Fruit fly (Drosophila melanogaster) whole organism, prepupa: ENCODE results near the gene rasp.

Experiments
- Blimp-1 ChIP-seq: fragments of 200-800 bp; sonication (Bioruptor generic); optimal IDR thresholded peaks from 3 replicates; lab custom pipeline; 2017; ENCODE audit warnings: missing biosample characterization, missing genetic modification characterization, mild to moderate bottlenecking, moderate library complexity, missing genetic modification reagents
- CG10631 ChIP-seq: fragments of 200-800 bp; sonication (Bioruptor generic); optimal IDR thresholded peaks from 2 replicates; lab custom pipeline; 2016; ENCODE audit warnings: missing biosample characterization, missing genetic modification characterization
- CG10669 ChIP-seq: fragments of 200-800 bp; sonication (Bioruptor generic); optimal IDR thresholded peaks from 3 replicates; lab custom pipeline; 2018; ENCODE audit warnings: missing biosample characterization, mild to moderate bottlenecking, missing genetic modification characterization, moderate library complexity
- CG11762 ChIP-seq: fragments of 200-800 bp; sonication (Bioruptor generic); optimal IDR thresholded peaks from 3 replicates; lab custom pipeline; 2016; ENCODE audit warnings: missing biosample characterization, missing genetic modification characterization; ENCODE audit not compliant: insufficient read depth
- CG15336 ChIP-seq: fragments of 200-800 bp; sonication (Bioruptor generic); IDR thresholded peaks from 2 replicates; pipeline ENCODE4 v1.3.6; 2022; ENCODE audit warnings: missing biosample characterization, missing genetic modification characterization
- CG1621 ChIP-seq: fragments of 200-800 bp; sonication (Bioruptor generic); optimal IDR thresholded peaks from 3 replicates; lab custom pipeline; 2018; ENCODE audit warnings: missing biosample characterization, mild to moderate bottlenecking, missing genetic modification characterization
- CG3032 ChIP-seq: fragments of 200-800 bp; optimal IDR thresholded peaks from 2 replicates; lab custom pipeline; 2019; ENCODE audit warnings: missing biosample characterization, mild to moderate bottlenecking, missing genetic modification characterization, moderate library complexity
- CG31627 ChIP-seq: fragments of 200-800 bp; sonication (Bioruptor generic); optimal IDR thresholded peaks from 3 replicates; lab custom pipeline; 2016; ENCODE audit warnings: missing biosample characterization, missing genetic modification characterization
- CG34406 ChIP-seq: fragments of 200-800 bp; sonication (Bioruptor generic); optimal IDR thresholded peaks from 3 replicates; lab custom pipeline; 2016; ENCODE audit warnings: missing biosample characterization, missing genetic modification characterization
- CG4318 ChIP-seq: fragments of 200-800 bp; sonication (Bioruptor generic); optimal IDR thresholded peaks from 3 replicates; lab custom pipeline; 2017; ENCODE audit warnings: missing biosample characterization, mild to moderate bottlenecking, missing genetic modification characterization
- CG6163 ChIP-seq: fragments of 200-800 bp; sonication (Bioruptor generic); IDR thresholded peaks from 3 replicates; pipeline ENCODE4 v1.3.6; 2022; ENCODE audit warnings: missing biosample characterization, missing genetic modification characterization
- CG8632 ChIP-seq: fragments of 200-800 bp; sonication (Bioruptor generic); optimal IDR thresholded peaks from 3 replicates; lab custom pipeline; 2016; ENCODE audit warnings: missing biosample characterization, missing genetic modification characterization
- CG9139 ChIP-seq: fragments of 200-800 bp; sonication (Bioruptor generic); optimal IDR thresholded peaks from 3 replicates; lab custom pipeline; 2017; ENCODE audit warnings: missing biosample characterization, mild to moderate bottlenecking, missing genetic modification characterization
- Eip75B ChIP-seq: fragments of 200-800 bp; sonication (Bioruptor generic); optimal IDR thresholded peaks from 3 replicates; lab custom pipeline; 2016; ENCODE audit warnings: missing biosample characterization, missing genetic modification characterization
- Eip78C ChIP-seq: fragments of 200-800 bp; sonication (Bioruptor generic); peaks from one replicate; lab custom pipeline; 2016; ENCODE audit warnings: missing biosample characterization, missing genetic modification characterization
- Eip93F ChIP-seq: fragments of 200-800 bp; sonication (Bioruptor generic); optimal IDR thresholded peaks from 2 replicates; lab custom pipeline; 2016; ENCODE audit warnings: missing biosample characterization, mild to moderate bottlenecking, missing genetic modification characterization
- Ets96B ChIP-seq: fragments of 200-800 bp; optimal IDR thresholded peaks from 2 replicates; lab custom pipeline; 2019; ENCODE audit warnings: missing biosample characterization, mild to moderate bottlenecking, missing genetic modification characterization, moderate library complexity
- Gug ChIP-seq: fragments of 200-800 bp; sonication (Bioruptor generic); IDR thresholded peaks from 2 replicates; pipeline ENCODE4 v1.3.6; 2022; ENCODE audit warnings: missing biosample characterization, missing genetic modification characterization
- Hr38 ChIP-seq: sonication (Bioruptor generic); optimal IDR thresholded peaks from 2 replicates; lab custom pipeline; 2016; ENCODE audit warnings: missing biosample characterization, missing genetic modification characterization
- Hr39 ChIP-seq: fragments of 200-800 bp; sonication (Bioruptor generic); optimal IDR thresholded peaks from 2 replicates; lab custom pipeline; 2016; ENCODE audit warnings: missing biosample characterization, missing genetic modification characterization
- Lpt ChIP-seq: fragments of 200-800 bp; sonication (Bioruptor generic); optimal IDR thresholded peaks from 3 replicates; lab custom pipeline; 2016; ENCODE audit warnings: missing biosample characterization, missing genetic modification characterization
- OdsH ChIP-seq: fragments of 200-800 bp; sonication (Bioruptor generic); optimal IDR thresholded peaks from 3 replicates; lab custom pipeline; 2016; ENCODE audit warnings: missing biosample characterization, missing genetic modification characterization
- Smox ChIP-seq: fragments of 200-800 bp; sonication (Bioruptor generic); optimal IDR thresholded peaks from 3 replicates; lab custom pipeline; 2016; ENCODE audit warnings: missing biosample characterization, missing genetic modification characterization
- Sox14 ChIP-seq: fragments of 200-800 bp; sonication (Bioruptor generic); optimal IDR thresholded peaks from 3 replicates; lab custom pipeline; 2016; ENCODE audit warnings: missing biosample characterization, missing genetic modification characterization
- Sox15 ChIP-seq: fragments of 200-800 bp; sonication (Bioruptor generic); optimal IDR thresholded peaks from 3 replicates; lab custom pipeline; 2016; ENCODE audit warnings: missing biosample characterization, missing genetic modification characterization
- achi ChIP-seq: fragments of 200-800 bp; sonication (Bioruptor generic); optimal IDR thresholded peaks from 3 replicates; lab custom pipeline; 2016; ENCODE audit warnings: missing biosample characterization, missing genetic modification characterization
- acj6 ChIP-seq: fragments of 200-800 bp; sonication (Bioruptor generic); optimal IDR thresholded peaks from 3 replicates; lab custom pipeline; 2016; ENCODE audit warnings: missing biosample characterization, missing genetic modification characterization
- cyc ChIP-seq: fragments of 200-800 bp; sonication (Bioruptor generic); optimal IDR thresholded peaks from 3 replicates; lab custom pipeline; 2016; ENCODE audit warnings: missing biosample characterization, missing genetic modification characterization
- dsx ChIP-seq: fragments of 200-800 bp; optimal IDR thresholded peaks from 3 replicates; lab custom pipeline; 2019; ENCODE audit warnings: missing biosample characterization, mild to moderate bottlenecking, missing genetic modification characterization, moderate library complexity; ENCODE audit not compliant: poor library complexity, severe bottlenecking
- eg ChIP-seq: fragments of 200-800 bp; sonication (Bioruptor generic); IDR thresholded peaks from 3 replicates; pipeline ENCODE4 v1.3.6; 2022; ENCODE audit warnings: missing biosample characterization, missing genetic modification characterization
- esn ChIP-seq: fragments of 200-800 bp; sonication (Bioruptor generic); optimal IDR thresholded peaks from 2 replicates; lab custom pipeline; 2016; ENCODE audit warnings: missing biosample characterization, mild to moderate bottlenecking, missing genetic modification characterization, moderate library complexity
- fd59A ChIP-seq: fragments of 200-800 bp; sonication (Bioruptor generic); optimal IDR thresholded peaks from 2 replicates; lab custom pipeline; 2017; ENCODE audit warnings: missing biosample characterization, mild to moderate bottlenecking, missing genetic modification characterization, missing genetic modification reagents
- fkh ChIP-seq: fragments of 200-800 bp; sonication (Bioruptor generic); optimal IDR thresholded peaks from 3 replicates; lab custom pipeline; 2017; ENCODE audit warnings: missing biosample characterization, mild to moderate bottlenecking, missing genetic modification characterization, moderate library complexity
- lz ChIP-seq: fragments of 200-800 bp; sonication (Bioruptor generic); optimal IDR thresholded peaks from 3 replicates; lab custom pipeline; 2016; ENCODE audit warnings: missing biosample characterization, missing genetic modification characterization
- net ChIP-seq: fragments of 200-800 bp; sonication (Bioruptor generic); optimal IDR thresholded peaks from 3 replicates; lab custom pipeline; 2016; ENCODE audit warnings: missing biosample characterization, missing genetic modification characterization
- ss ChIP-seq, 2 experiments: fragments of 200-800 bp; sonication (Bioruptor generic); optimal IDR thresholded peaks; 2 replicates in 1 of 2; 3 replicates in 1 of 2; lab custom pipeline; 2017 to 2018; ENCODE audit warnings: mild to moderate bottlenecking in 2 of 2, missing biosample characterization in 2 of 2, missing genetic modification characterization in 2 of 2, moderate library complexity in 1 of 2
- vri ChIP-seq: fragments of 200-800 bp; sonication (Bioruptor generic); optimal IDR thresholded peaks from 3 replicates; lab custom pipeline; 2016; ENCODE audit warnings: missing biosample characterization, mild to moderate bottlenecking, missing genetic modification characterization

rasp gene

DNA sequence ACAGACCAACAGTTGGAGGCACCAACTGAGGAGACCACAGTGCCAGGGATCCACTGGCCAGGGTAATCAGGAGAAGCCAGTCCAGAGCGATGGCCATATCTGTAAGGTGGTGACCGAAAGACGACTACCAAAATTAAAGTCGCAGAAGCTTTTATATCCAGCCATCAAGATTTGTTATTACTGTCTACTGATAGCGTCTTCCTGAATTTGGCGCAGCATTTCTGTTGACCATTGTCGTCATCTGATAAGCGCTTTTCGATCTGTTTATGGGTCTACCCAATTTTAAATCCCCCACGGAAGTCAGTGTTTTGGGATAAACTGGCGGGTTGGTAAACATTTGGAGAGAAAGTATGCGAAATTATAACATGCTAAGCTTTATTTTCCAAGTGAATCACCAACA is 10.5 kb downstream of the rasp start, which contains the start of gene CG14963:
Gene CG14963 (minus strand): TSS at position 101 of the 400 bp plus-strand sequence.
- TF ChIP-seq fd59A (no peak), dsx (no peak), Ets96B (no peak), CG10631 (GFP tag; lab: Kevin White, UChicago) (no peak), CG15336 (GFP tag; lab: Robert Waterston, UW) (no peak)
- TF ChIP-seq, all 60 proteins: peak for 0

DNA sequence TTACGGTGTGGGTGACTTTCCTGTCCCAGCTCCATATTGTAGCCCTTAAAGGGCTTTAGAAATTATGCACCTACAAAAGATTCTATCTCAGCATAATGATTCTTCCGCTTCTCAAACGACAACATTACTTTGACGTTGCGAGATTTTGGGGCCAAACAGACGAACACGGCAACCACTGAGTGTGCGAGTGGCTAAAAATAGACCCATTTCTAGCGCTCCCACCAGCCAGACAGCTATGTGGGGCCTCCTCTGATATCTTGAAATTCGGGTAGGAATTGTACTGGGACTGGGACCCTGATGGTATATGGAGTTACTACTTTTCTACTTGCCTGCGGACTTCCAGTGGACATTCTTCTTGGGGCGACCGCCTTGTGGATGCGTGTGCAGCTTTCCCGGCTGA is 15.9 kb downstream of the rasp start:
- no peak for TF ChIP-seq fkh (GFP tag; lab: Kevin White, UChicago)
- no peak for TF ChIP-seq CG31627 (GFP tag; lab: Kevin White, UChicago)
- TF ChIP-seq CG15336 (GFP tag; lab: Robert Waterston, UW) = no peak
- TF ChIP-seq acj6 (GFP tag; lab: Kevin White, UChicago) = no peak
- TF ChIP-seq Sox14 (GFP tag; lab: Kevin White, UChicago) = no peak
- TF ChIP-seq net (GFP tag; lab: Kevin White, UChicago) = no peak
- TF ChIP-seq CG1621 = no peak

DNA sequence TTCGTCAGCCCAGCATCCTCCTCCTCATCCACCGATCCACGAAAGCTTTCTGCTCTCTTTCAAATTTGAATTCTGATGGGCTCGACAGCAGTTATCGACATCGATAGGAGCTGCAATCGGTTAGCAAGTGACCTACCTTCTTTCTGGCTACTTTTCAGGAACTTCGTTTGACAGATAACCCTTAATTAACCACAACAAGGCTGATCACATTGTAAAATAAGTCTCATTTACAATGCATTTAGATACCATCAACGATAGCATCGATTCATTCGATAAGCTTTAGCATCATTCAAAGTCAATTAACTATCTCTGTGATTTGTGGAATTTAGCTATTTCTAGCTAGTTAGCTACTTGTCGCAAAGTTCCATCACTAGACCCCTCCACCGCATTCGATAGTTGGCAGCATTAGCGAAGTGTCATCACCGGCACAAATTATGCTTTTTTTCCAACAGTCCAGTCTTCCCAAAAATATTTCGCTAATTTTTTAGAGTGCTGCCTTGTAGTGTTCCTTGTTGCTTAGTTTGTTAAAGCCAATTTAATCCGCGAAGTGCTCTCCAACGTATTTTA is 16.6 kb downstream of the rasp start, which contains the start of the genes MnM and Girdin:
Gene MnM (minus strand): TSS at position 51 of the 567 bp plus-strand sequence.
Gene Girdin (plus strand): TSS at position 401 of the 567 bp plus-strand sequence.
- TF ChIP-seq lz (peak; percentile 84), Gug (peak; percentile 28; the same call in 1 of the 2 replicates), Eip93F (GFP tag; lab: Kevin White, UChicago) (no peak), Lpt (GFP tag; lab: Kevin White, UChicago) (peak; percentile 19), CG8632 (GFP tag; lab: Kevin White, UChicago) (no peak), CG10669 (GFP tag; lab: Kevin White, UChicago) (no peak), CG4318 (GFP tag; lab: Kevin White, UChicago) (no peak), achi (no peak), CG34406 (GFP tag; lab: Kevin White, UChicago) (peak; percentile 11), Smox (GFP tag; lab: Kevin White, UChicago) (peak; percentile 59), CG6163 (GFP tag; lab: Robert Waterston, UW) (peak; percentile 29; the same call in 1 of the 3 replicates), esn (peak; percentile 76), CG31627 (GFP tag; lab: Kevin White, UChicago) (peak; percentile 79), ss (GFP tag; optimal IDR thresholded peaks at IDR 0.05; lab: Kevin White, UChicago) (no peak), OdsH (no peak), vri (GFP tag; lab: Kevin White, UChicago) (no peak), fd59A (peak; percentile 6), acj6 (GFP tag; lab: Kevin White, UChicago) (no peak), CG15336 (GFP tag; lab: Robert Waterston, UW) (no peak), Sox15 (GFP tag; lab: Kevin White, UChicago) (peak; percentile 38), eg (GFP tag; lab: Robert Waterston, UW) (no peak), Eip75B (GFP tag; lab: Kevin White, UChicago) (no peak), CG3032 (tag; lab: Kevin White, UChicago) (peak; percentile 44), CG9139 (GFP tag; lab: Kevin White, UChicago) (no peak), fkh (GFP tag; lab: Kevin White, UChicago) (no peak), cyc (GFP tag; lab: Kevin White, UChicago) (peak; percentile 57), Hr39 (peak; percentile 81), Eip78C (GFP tag; lab: Kevin White, UChicago) (no peak), CG11762 (GFP tag; lab: Kevin White, UChicago) (no peak), Hr38 (GFP tag; lab: Kevin White, UChicago) (no peak), Blimp-1 (GFP tag; lab: Kevin White, UChicago) (no peak)
